Fruit fly (Drosophila melanogaster) whole organism, embryonic: ENCODE measurements around the gene CG3634.

Experiments used
- Adf1 ChIP-seq: fragments of 200-800 bp; sonication (Bioruptor generic); IDR thresholded peaks from 2 replicates; pipeline ENCODE4 v1.3.6; 2022; ENCODE audit warnings: missing biosample characterization, missing genetic modification characterization
- Atf6 ChIP-seq: fragments of 200-800 bp; sonication (Bioruptor generic); IDR thresholded peaks from 2 replicates; pipeline ENCODE4 v1.3.6; 2022; ENCODE audit warnings: missing biosample characterization, missing genetic modification characterization
- Awh ChIP-seq: fragments of 200-800 bp; sonication (Bioruptor generic); IDR thresholded peaks from 2 replicates; pipeline ENCODE4, ENCODE4 v1.3.6; 2022; ENCODE audit warnings: missing biosample characterization, missing genetic modification characterization
- Blimp-1 ChIP-seq: fragments of 200-800 bp; sonication (Bioruptor generic); optimal IDR thresholded peaks from 3 replicates; lab custom pipeline; 2018; ENCODE audit warnings: missing biosample characterization, missing genetic modification characterization, mild to moderate bottlenecking, moderate library complexity, missing genetic modification reagents
- CG10267 ChIP-seq: fragments of 200-800 bp; sonication (Bioruptor generic); optimal IDR thresholded peaks from 2 replicates; lab custom pipeline; 2018; ENCODE audit warnings: missing biosample characterization, mild to moderate bottlenecking, missing genetic modification characterization, moderate library complexity
- CG11456 ChIP-seq: fragments of 200-800 bp; sonication (Bioruptor generic); IDR thresholded peaks from 3 replicates; pipeline ENCODE4 v1.3.6; 2022; ENCODE audit warnings: missing biosample characterization, missing genetic modification characterization
- CG12942 ChIP-seq: fragments of 200-800 bp; sonication (Bioruptor generic); optimal IDR thresholded peaks from 3 replicates; lab custom pipeline; 2016; ENCODE audit warnings: missing biosample characterization, missing genetic modification characterization
- CG14965 ChIP-seq: fragments of 200-800 bp; sonication (Bioruptor generic); optimal IDR thresholded peaks from 2 replicates; lab custom pipeline; 2016; ENCODE audit warnings: missing biosample characterization, missing genetic modification characterization, borderline replicate concordance
- CG1529 ChIP-seq: fragments of 200-800 bp; sonication (Bioruptor generic); optimal IDR thresholded peaks from 3 replicates; lab custom pipeline; 2018; ENCODE audit warnings: missing biosample characterization, missing genetic modification characterization
- CG15514 ChIP-seq: fragments of 200-800 bp; sonication (Bioruptor generic); optimal IDR thresholded peaks from 3 replicates; lab custom pipeline; 2017; ENCODE audit warnings: missing biosample characterization, missing genetic modification characterization, mild to moderate bottlenecking, moderate library complexity, missing genetic modification reagents
- CG16815 ChIP-seq: fragments of 200-800 bp; sonication (Bioruptor generic); optimal IDR thresholded peaks from 3 replicates; lab custom pipeline; 2017; ENCODE audit warnings: missing biosample characterization, mild to moderate bottlenecking, missing genetic modification characterization
- CG18599 ChIP-seq: fragments of 200-800 bp; sonication (Bioruptor generic); optimal IDR thresholded peaks from 3 replicates; lab custom pipeline; 2017; ENCODE audit warnings: missing biosample characterization, missing genetic modification characterization, mild to moderate bottlenecking, moderate library complexity, missing genetic modification reagents
- CG2889 ChIP-seq: fragments of 200-800 bp; sonication (Bioruptor generic); IDR thresholded peaks from 3 replicates; pipeline ENCODE4 v1.3.6; 2022; ENCODE audit warnings: missing biosample characterization, missing genetic modification characterization
- CG34422 ChIP-seq: fragments of 200-800 bp; sonication (Bioruptor generic); IDR thresholded peaks from 3 replicates; pipeline ENCODE4 v1.3.6; 2022; ENCODE audit warnings: missing biosample characterization, missing genetic modification characterization
- CG3726 ChIP-seq: fragments of 200-800 bp; sonication (Bioruptor generic); IDR thresholded peaks from 3 replicates; pipeline ENCODE4, ENCODE4 v1.3.6; 2022; ENCODE audit warnings: missing biosample characterization, missing genetic modification characterization
- CG4360 ChIP-seq: fragments of 200-800 bp; sonication (Bioruptor generic); IDR thresholded peaks from 2 replicates; pipeline ENCODE4 v1.3.6; 2022; ENCODE audit warnings: missing biosample characterization, missing genetic modification characterization
- CG4730 ChIP-seq: fragments of 200-800 bp; sonication (Bioruptor generic); IDR thresholded peaks from 2 replicates; pipeline ENCODE4 v1.3.6; 2022; ENCODE audit warnings: missing biosample characterization, missing genetic modification characterization
- CG5953 ChIP-seq: fragments of 200-800 bp; sonication (Bioruptor generic); IDR thresholded peaks from 2 replicates; pipeline ENCODE4 v1.3.6; 2022; ENCODE audit warnings: missing biosample characterization, missing genetic modification characterization
- CG8924 ChIP-seq: fragments of 200-800 bp; optimal IDR thresholded peaks from 3 replicates; lab custom pipeline; 2019; ENCODE audit warnings: missing biosample characterization, mild to moderate bottlenecking, missing genetic modification characterization, moderate library complexity
- CHES-1-like ChIP-seq: fragments of 200-800 bp; sonication (Bioruptor generic); optimal IDR thresholded peaks from 2 replicates; lab custom pipeline; 2016; ENCODE audit warnings: missing biosample characterization, missing genetic modification characterization
- D19A ChIP-seq: fragments of 200-800 bp; optimal IDR thresholded peaks from 3 replicates; lab custom pipeline; 2019; ENCODE audit warnings: missing biosample characterization, mild to moderate bottlenecking, missing genetic modification characterization, moderate library complexity
- Ets65A ChIP-seq: fragments of 200-800 bp; sonication (Bioruptor generic); peaks from one replicate; lab custom pipeline; 2016; ENCODE audit warnings: missing biosample characterization, missing genetic modification characterization
- Hand ChIP-seq: fragments of 200-800 bp; sonication (Bioruptor generic); optimal IDR thresholded peaks from 2 replicates; lab custom pipeline; 2017; ENCODE audit warnings: mild to moderate bottlenecking, missing biosample characterization, missing genetic modification reagents, missing genetic modification characterization
- Hmr ChIP-seq: fragments of 200-800 bp; sonication (Bioruptor generic); optimal IDR thresholded peaks from 3 replicates; lab custom pipeline; 2017; ENCODE audit warnings: mild to moderate bottlenecking, missing biosample characterization, missing genetic modification reagents, missing genetic modification characterization
- Mrtf ChIP-seq: fragments of 200-800 bp; sonication (Bioruptor generic); IDR thresholded peaks from 3 replicates; pipeline ENCODE4 v1.3.6; 2022; ENCODE audit warnings: missing biosample characterization, missing genetic modification characterization
- Nf-YA ChIP-seq: fragments of 200-800 bp; sonication (Bioruptor generic); IDR thresholded peaks from 2 replicates; pipeline ENCODE4 v1.3.6; 2022; ENCODE audit warnings: missing biosample characterization, missing genetic modification characterization
- Ptx1 ChIP-seq: fragments of 200-800 bp; sonication (Bioruptor generic); IDR thresholded peaks from 2 replicates; pipeline ENCODE4 v1.3.6; 2022; ENCODE audit warnings: missing biosample characterization, missing genetic modification characterization
- Rx ChIP-seq: fragments of 200-800 bp; sonication (Bioruptor generic); IDR thresholded peaks from 2 replicates; pipeline ENCODE4 v1.3.6; 2022; ENCODE audit warnings: missing biosample characterization, missing genetic modification characterization
- Xrp1 ChIP-seq: fragments of 200-800 bp; sonication (Bioruptor generic); IDR thresholded peaks from 2 replicates; pipeline ENCODE4 v1.3.6; 2022; ENCODE audit warnings: missing biosample characterization, missing genetic modification characterization
- bab2 ChIP-seq: fragments of 200-800 bp; sonication (Bioruptor generic); optimal IDR thresholded peaks from 2 replicates; lab custom pipeline; 2016; ENCODE audit warnings: missing biosample characterization, missing genetic modification characterization
- ci ChIP-seq: fragments of 200-800 bp; sonication (Bioruptor generic); IDR thresholded peaks from 3 replicates; pipeline ENCODE4 v1.3.6; 2022; ENCODE audit warnings: missing biosample characterization, missing genetic modification characterization
- dmrt11E ChIP-seq: fragments of 200-800 bp; sonication (Bioruptor generic); optimal IDR thresholded peaks from 3 replicates; lab custom pipeline; 2018; ENCODE audit warnings: missing biosample characterization, mild to moderate bottlenecking, missing genetic modification characterization, moderate library complexity
- fru ChIP-seq: fragments of >200 bp; optimal IDR thresholded peaks from 2 replicates; lab custom pipeline; 2017
- ftz-f1 ChIP-seq: fragments of 200-800 bp; sonication (Bioruptor generic); optimal IDR thresholded peaks from 2 replicates; lab custom pipeline; 2016; ENCODE audit warnings: missing biosample characterization, missing genetic modification characterization
- gce ChIP-seq: fragments of 200-800 bp; sonication (Bioruptor generic); IDR thresholded peaks from 3 replicates; pipeline ENCODE4 v1.3.6; 2022; ENCODE audit warnings: missing biosample characterization, missing genetic modification characterization
- grn ChIP-seq: fragments of 200-800 bp; sonication (Bioruptor generic); optimal IDR thresholded peaks from 3 replicates; lab custom pipeline; 2017; ENCODE audit warnings: missing biosample characterization, missing genetic modification characterization
- gt ChIP-seq: fragments of 200-800 bp; sonication (Bioruptor generic); IDR thresholded peaks from 2 replicates; pipeline ENCODE4 v1.3.6; 2022; ENCODE audit warnings: missing biosample characterization, missing genetic modification characterization
- jing ChIP-seq: fragments of 200-800 bp; sonication (Bioruptor generic); optimal IDR thresholded peaks from 2 replicates; lab custom pipeline; 2018; ENCODE audit warnings: missing biosample characterization, mild to moderate bottlenecking, missing genetic modification characterization
- lab ChIP-seq: fragments of 200-800 bp; sonication (Bioruptor generic); optimal IDR thresholded peaks from 3 replicates; lab custom pipeline; 2017; ENCODE audit warnings: missing biosample characterization, missing genetic modification characterization, mild to moderate bottlenecking, moderate library complexity, missing genetic modification reagents
- oc ChIP-seq: fragments of 200-800 bp; sonication (Bioruptor generic); optimal IDR thresholded peaks from 2 replicates; lab custom pipeline; 2018; ENCODE audit warnings: missing biosample characterization, mild to moderate bottlenecking, missing genetic modification characterization, moderate library complexity
- peb ChIP-seq: fragments of 200-800 bp; sonication (Bioruptor generic); IDR thresholded peaks from 2 replicates; pipeline ENCODE4 v1.3.6; 2022; ENCODE audit warnings: missing biosample characterization, missing genetic modification characterization
- pnt ChIP-seq: fragments of 200-800 bp; sonication (Bioruptor generic); optimal IDR thresholded peaks from 3 replicates; lab custom pipeline; 2016; ENCODE audit warnings: missing biosample characterization, missing genetic modification characterization
- prd ChIP-seq, 3 experiments: fragments of >200 bp in 2 of 3; fragments of 200-800 bp in 1 of 3; sonication (Bioruptor generic) in 1 of 3; optimal IDR thresholded peaks in 2 of 3; IDR thresholded peaks in 1 of 3; 2 replicates in 2 of 3; 3 replicates in 1 of 3; pipeline versions ENCODE4 v1.3.6 to Lab custom; 2017 to 2022; ENCODE audit warnings: missing biosample characterization in 1 of 3, missing genetic modification characterization in 1 of 3
- row ChIP-seq: fragments of 200-800 bp; sonication (Bioruptor generic); IDR thresholded peaks from 3 replicates; pipeline ENCODE4 v1.3.6; 2022; ENCODE audit warnings: missing biosample characterization, missing genetic modification characterization
- sc ChIP-seq, 3 experiments: fragments of >200 bp in 2 of 3; fragments of 200-800 bp in 1 of 3; sonication (Bioruptor generic) in 1 of 3; optimal IDR thresholded peaks; 2 replicates in 2 of 3; 3 replicates in 1 of 3; lab custom pipeline; 2017; ENCODE audit warnings: mild to moderate bottlenecking in 1 of 3, missing biosample characterization in 1 of 3, missing genetic modification characterization in 1 of 3, missing genetic modification reagents in 1 of 3
- slp2 ChIP-seq: fragments of 200-800 bp; sonication (Bioruptor generic); optimal IDR thresholded peaks from 2 replicates; lab custom pipeline; 2016; ENCODE audit warnings: missing biosample characterization, missing genetic modification characterization
- sug ChIP-seq: fragments of 200-800 bp; optimal IDR thresholded peaks from 2 replicates; lab custom pipeline; 2019; ENCODE audit warnings: missing biosample characterization, mild to moderate bottlenecking, missing genetic modification characterization, moderate library complexity
- tna ChIP-seq: fragments of 200-800 bp; sonication (Bioruptor generic); IDR thresholded peaks from 2 replicates; pipeline ENCODE4 v1.3.6; 2022; ENCODE audit warnings: missing biosample characterization, missing genetic modification characterization; ENCODE audit not compliant: partially characterized antibody
- usp ChIP-seq: fragments of >200 bp; optimal IDR thresholded peaks from 2 replicates; lab custom pipeline; 2017; ENCODE audit warnings: missing biosample characterization, missing genetic modification characterization
- wor ChIP-seq: fragments of 200-800 bp; sonication (Bioruptor generic); IDR thresholded peaks from 2 replicates; pipeline ENCODE4 v1.3.6; 2022; ENCODE audit warnings: missing biosample characterization, missing genetic modification characterization
- yki ChIP-seq: fragments of >200 bp; optimal IDR thresholded peaks from 3 replicates; lab custom pipeline; 2018
- zfh1 ChIP-seq: fragments of 200-800 bp; sonication (Bioruptor generic); IDR thresholded peaks from 3 replicates; pipeline ENCODE4 v1.3.6; 2022; ENCODE audit warnings: missing biosample characterization, missing genetic modification characterization

Gene CG3634

DNA sequence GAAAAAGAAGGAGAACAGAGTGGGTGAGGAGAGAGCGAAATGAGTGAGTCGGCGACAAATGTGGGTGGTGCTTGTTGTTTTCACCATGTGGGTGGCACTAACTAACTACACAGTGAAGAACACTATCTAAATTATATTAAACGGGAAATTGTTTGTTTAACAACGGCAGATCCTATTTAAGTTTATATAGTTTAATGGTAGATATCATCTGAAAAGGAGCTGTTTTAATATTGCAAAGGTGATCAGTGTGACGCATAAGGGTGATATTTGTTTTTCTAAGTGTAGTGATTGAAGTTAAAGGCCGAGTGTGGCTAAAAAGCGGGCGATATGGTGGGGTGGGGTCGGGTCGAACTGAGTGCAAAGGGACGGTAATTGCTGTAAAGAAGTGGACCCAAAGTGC lies 39.5 kb upstream of the CG3634 start (continued):
- no peak for TF ChIP-seq Blimp-1 (GFP tag; lab: Kevin White, UChicago)
- 0 out of 2 replicates have a peak, but pooled peaks have one; percentile 39 for TF ChIP-seq Ptx1 (GFP tag; lab: Robert Waterston, UW)
- TF ChIP-seq CG15514: peak; percentile 17
- no peak for TF ChIP-seq sc (optimal IDR thresholded peaks at IDR 0.05; lab: Kevin White, UChicago)
- TF ChIP-seq sc (GFP tag; optimal IDR thresholded peaks at IDR 0.05; lab: Kevin White, UChicago): no peak
- no peak for TF ChIP-seq gt
- TF ChIP-seq yki (lab: Kevin White, UChicago): no peak
- TF ChIP-seq ci: no peak
- TF ChIP-seq ftz-f1 (GFP tag; lab: Kevin White, UChicago): no peak
- no peak for TF ChIP-seq CG3726 (GFP tag; lab: Robert Waterston, UW)
- no peak for TF ChIP-seq Awh
- TF ChIP-seq tna (GFP tag; lab: Robert Waterston, UW): no peak
- TF ChIP-seq Nf-YA: no peak
- no peak for TF ChIP-seq CG2889
- TF ChIP-seq gce (GFP tag; lab: Robert Waterston, UW): no peak
- no peak for TF ChIP-seq slp2 (GFP tag; lab: Kevin White, UChicago)
- TF ChIP-seq Atf6 (GFP tag; lab: Robert Waterston, UW): no peak
- no peak for TF ChIP-seq Xrp1
- no peak for TF ChIP-seq CG4360
- peak; percentile 24 for TF ChIP-seq Hmr (GFP tag; lab: Kevin White, UChicago)
- TF ChIP-seq sug (tag; lab: Kevin White, UChicago): no peak
- no peak for TF ChIP-seq usp
- peak; percentile 61; the same call in 1 of the 3 replicates for TF ChIP-seq CG11456 (GFP tag; lab: Robert Waterston, UW)
- TF ChIP-seq zfh1 (GFP tag; lab: Robert Waterston, UW): no peak
- TF ChIP-seq grn (GFP tag; lab: Kevin White, UChicago): no peak
- no peak for TF ChIP-seq CG14965 (GFP tag; lab: Kevin White, UChicago)
- no peak for TF ChIP-seq wor (GFP tag; lab: Robert Waterston, UW)
- TF ChIP-seq CG10267: no peak
- no peak for TF ChIP-seq peb (GFP tag; lab: Robert Waterston, UW)
- no peak for TF ChIP-seq bab2
- TF ChIP-seq fru (lab: Kevin White, UChicago): no peak
- no peak for TF ChIP-seq Rx (GFP tag; lab: Robert Waterston, UW)
- TF ChIP-seq oc: no peak
- no peak for TF ChIP-seq CG12942
- no peak for TF ChIP-seq CG1529 (GFP tag; lab: Kevin White, UChicago)
- peak; percentile 70 for TF ChIP-seq CG18599 (GFP tag; lab: Kevin White, UChicago)
- no peak for TF ChIP-seq D19A
- TF ChIP-seq CG8924 (tag; lab: Kevin White, UChicago): no peak
- TF ChIP-seq lab (GFP tag; lab: Kevin White, UChicago): peak; percentile 62
- no peak for TF ChIP-seq dmrt11E
- TF ChIP-seq prd (optimal IDR thresholded peaks at IDR 0.05; lab: Kevin White, UChicago): no peak
- TF ChIP-seq prd (GFP tag; IDR thresholded peaks at IDR 0.05; lab: Robert Waterston, UW): no peak
- TF ChIP-seq row (GFP tag; lab: Robert Waterston, UW): 0 out of 3 replicates have a peak, but pooled peaks have one; percentile 26
- TF ChIP-seq CG5953 (GFP tag; lab: Robert Waterston, UW): no peak
- TF ChIP-seq CG4730: no peak
- TF ChIP-seq CHES-1-like (GFP tag; lab: Kevin White, UChicago): no peak
- TF ChIP-seq Adf1: no peak
- TF ChIP-seq Ets65A (GFP tag; lab: Kevin White, UChicago): peak; percentile 79
- TF ChIP-seq pnt (GFP tag; lab: Kevin White, UChicago): no peak
- no peak for TF ChIP-seq Mrtf
- TF ChIP-seq Hand: no peak
- no peak for TF ChIP-seq CG34422 (GFP tag; lab: Robert Waterston, UW)
- TF ChIP-seq CG16815 (GFP tag; lab: Kevin White, UChicago): no peak
- no peak for TF ChIP-seq jing (GFP tag; lab: Kevin White, UChicago)
- TF ChIP-seq, all 482 proteins: peak for 17
